Fruit fly (Drosophila melanogaster) S2 (cell line): ENCODE results near the gene CG14362.

Experiments
- CG8478 ChIP-seq: fragments of >200 bp; optimal IDR thresholded peaks from 2 replicates; lab custom pipeline; 2018
- CTCF ChIP-seq, 2 experiments: fragments of >200 bp; optimal IDR thresholded peaks; 2 replicates each; lab custom pipeline; 2018

DNA sequence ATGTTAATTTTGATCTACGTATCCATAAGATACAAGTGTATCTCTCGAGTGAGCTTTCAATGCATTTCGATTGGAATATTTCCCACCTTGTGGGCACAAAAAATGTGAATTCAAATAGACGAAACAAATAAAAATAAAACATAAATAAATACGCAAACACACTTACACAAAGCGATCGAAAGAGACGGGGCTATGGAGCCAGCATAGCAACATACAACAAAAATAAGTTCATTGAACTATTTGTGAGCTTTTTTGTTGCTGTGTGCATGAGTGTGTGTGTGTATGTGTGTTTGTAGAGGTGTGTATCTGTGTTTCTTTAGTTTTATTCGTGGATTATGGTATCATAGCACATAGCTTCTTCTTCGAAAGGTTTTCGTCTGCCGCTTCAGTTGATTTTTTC is 34.8 kb downstream of the CG14362 start:
- TF ChIP-seq CTCF (optimal IDR thresholded peaks at IDR 0.05; lab: Kevin White, UChicago) (no peak), CG8478 (lab: Kevin White, UChicago) (no peak)
